Worm (Caenorhabditis elegans) whole organism, midembryonic: ENCODE results near the gene R02D5.6.

Experiments used
- T22C8.4 ChIP-seq: fragments of 200-800 bp; sonication (Bioruptor generic); IDR thresholded peaks from 2 replicates; pipeline ENCODE4 v1.3.6; 2022; ENCODE audit warnings: missing genetic modification characterization, missing compliant biosample characterization
- cog-1 ChIP-seq: sonication (generic microtip); optimal IDR thresholded peaks from 2 replicates; lab custom pipeline; 2016; ENCODE audit warnings: missing genetic modification characterization, missing compliant biosample characterization
- flt-1 ChIP-seq: fragments of 200-800 bp; sonication (Bioruptor generic); IDR thresholded peaks from 2 replicates; pipeline ENCODE4 v1.3.6; 2022; ENCODE audit warnings: missing genetic modification characterization, missing compliant biosample characterization
- klf-2 ChIP-seq: fragments of 200-800 bp; sonication (Bioruptor generic); conservative IDR thresholded peaks from 2 replicates; pipeline ENCODE4 v1.3.6; 2022; ENCODE audit warnings: missing genetic modification reagents, missing genetic modification characterization, missing compliant biosample characterization
- med-1 ChIP-seq: sonication (generic microtip); optimal IDR thresholded peaks from 2 replicates; lab custom pipeline; 2017; ENCODE audit warnings: missing genetic modification characterization, mild to moderate bottlenecking, missing compliant biosample characterization, antibody characterized with exemption, missing genetic modification reagents; ENCODE audit not compliant: insufficient read depth
- ref-1 ChIP-seq: fragments of 200-800 bp; sonication (Bioruptor generic); conservative IDR thresholded peaks from 2 replicates; pipeline ENCODE4 v1.3.6; 2022; ENCODE audit warnings: missing genetic modification reagents, missing genetic modification characterization, missing compliant biosample characterization
- tab-1 ChIP-seq: fragments of 200-800 bp; sonication (Bioruptor generic); IDR thresholded peaks from 2 replicates; pipeline ENCODE4 v1.3.6; 2022; ENCODE audit warnings: missing genetic modification characterization, missing compliant biosample characterization
- ztf-23 ChIP-seq: fragments of 200-800 bp; sonication (Bioruptor generic); IDR thresholded peaks from 2 replicates; pipeline ENCODE4 v1.3.6; 2022; ENCODE audit warnings: missing genetic modification reagents, missing genetic modification characterization, missing compliant biosample characterization
- ztf-29 ChIP-seq: fragments of 200-800 bp; sonication (Bioruptor generic); IDR thresholded peaks from 2 replicates; pipeline ENCODE4 v1.3.6; 2022; ENCODE audit warnings: missing genetic modification reagents, missing genetic modification characterization, missing compliant biosample characterization

Gene R02D5.6

DNA sequence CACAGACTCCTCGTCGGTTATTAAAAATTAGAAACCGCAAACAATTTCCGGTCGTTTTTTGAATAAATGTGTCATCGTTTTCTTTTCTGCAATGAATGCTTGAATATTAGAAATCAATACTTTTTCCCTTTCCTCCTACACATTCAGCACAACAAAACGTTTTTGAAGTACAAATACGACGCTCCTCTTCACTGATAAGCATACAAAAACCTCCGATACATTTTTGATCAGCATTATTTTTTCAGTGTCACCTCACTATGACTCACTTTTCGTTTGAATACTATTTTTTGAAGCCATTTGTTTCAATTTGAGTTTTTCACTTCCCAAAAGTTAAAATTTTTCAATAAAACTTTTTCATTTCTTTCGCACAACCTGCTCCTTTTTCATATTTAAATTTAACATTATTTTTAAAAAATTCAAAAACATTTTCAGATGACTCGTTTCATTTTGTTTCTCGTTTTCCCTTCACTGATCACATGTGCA is 35.1 kb downstream of the R02D5.6 start, which contains the start of gene R02D5.3:
TSS of gene R02D5.3 (plus strand) at position 433 of the 483 bp plus-strand sequence.
- TF ChIP-seq ztf-29 (GFP tag; lab: Robert Waterston, UW) (no peak), T22C8.4 (GFP tag; lab: Robert Waterston, UW) (no peak), flt-1 (GFP tag; lab: Robert Waterston, UW) (no peak), klf-2 (GFP tag; lab: Robert Waterston, UW) (no peak), med-1 (GFP tag; lab: Kevin White, UChicago) (no peak), ref-1 (GFP tag; lab: Robert Waterston, UW) (no peak), tab-1 (GFP tag; lab: Robert Waterston, UW) (no peak)

DNA sequence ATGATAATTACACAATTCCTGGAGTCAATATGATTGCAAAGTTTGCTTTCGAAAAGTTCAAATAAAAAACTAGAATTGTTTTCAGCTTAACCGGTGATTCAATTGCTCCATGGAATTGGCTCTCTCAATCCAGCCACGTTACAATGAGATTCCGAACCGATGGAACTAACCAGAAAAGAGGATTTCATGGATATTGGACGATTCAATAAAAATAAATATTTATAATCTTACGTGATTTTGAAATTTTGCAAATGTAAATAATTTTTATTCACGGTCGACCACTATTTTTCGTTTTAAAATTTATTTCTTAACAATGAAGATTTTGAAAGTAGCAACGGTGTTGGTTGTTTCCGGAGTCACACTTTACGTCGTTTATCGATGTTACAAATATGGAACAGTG is 35.9 kb downstream of the R02D5.6 start, which contains the start of gene R02D5.10:
TSS of gene R02D5.10 (plus strand) at position 301 of the 400 bp plus-strand sequence.
- TF ChIP-seq ztf-23, result no peak
- TF ChIP-seq ztf-29 (GFP tag; lab: Robert Waterston, UW), result no peak
- TF ChIP-seq tab-1 (GFP tag; lab: Robert Waterston, UW), result no peak
- TF ChIP-seq flt-1 (GFP tag; lab: Robert Waterston, UW), result no peak
- no peak for TF ChIP-seq T22C8.4 (GFP tag; lab: Robert Waterston, UW)
- TF ChIP-seq ref-1 (GFP tag; lab: Robert Waterston, UW), result no peak
- no peak for TF ChIP-seq klf-2 (GFP tag; lab: Robert Waterston, UW)
- TF ChIP-seq cog-1 (tag; lab: Kevin White, UChicago), result no peak
- TF ChIP-seq med-1 (GFP tag; lab: Kevin White, UChicago), result no peak

DNA sequence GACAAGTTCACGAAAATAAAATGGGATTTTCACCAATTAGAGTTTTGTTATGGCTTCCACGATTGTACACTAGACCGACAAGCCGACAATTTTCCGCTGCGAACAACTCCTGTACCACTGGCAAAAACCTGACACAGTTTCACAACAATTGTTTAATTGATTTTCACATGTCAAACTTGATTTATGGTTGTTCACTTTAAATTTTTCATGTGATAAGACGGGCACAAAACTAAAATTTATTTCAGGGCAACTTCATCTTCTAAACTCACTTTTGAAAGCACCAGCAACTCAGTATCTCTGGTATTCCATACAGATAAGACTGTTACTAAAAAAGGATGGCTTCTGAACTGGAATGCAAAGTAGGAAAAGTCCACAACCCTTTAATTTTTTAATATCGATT is 36.5 kb downstream of the R02D5.6 start, which contains the start of gene R02D5.7:
TSS of gene R02D5.7 (minus strand) at position 101 of the 400 bp plus-strand sequence.
- no peak for TF ChIP-seq ztf-23
- no peak for TF ChIP-seq klf-2 (GFP tag; lab: Robert Waterston, UW)
- no peak for TF ChIP-seq med-1 (GFP tag; lab: Kevin White, UChicago)
- TF ChIP-seq cog-1 (tag; lab: Kevin White, UChicago), result no peak
- TF ChIP-seq T22C8.4 (GFP tag; lab: Robert Waterston, UW), result no peak
- no peak for TF ChIP-seq ztf-29 (GFP tag; lab: Robert Waterston, UW)
- TF ChIP-seq ref-1 (GFP tag; lab: Robert Waterston, UW), result no peak
- TF ChIP-seq tab-1 (GFP tag; lab: Robert Waterston, UW), result no peak
- no peak for TF ChIP-seq flt-1 (GFP tag; lab: Robert Waterston, UW)

DNA sequence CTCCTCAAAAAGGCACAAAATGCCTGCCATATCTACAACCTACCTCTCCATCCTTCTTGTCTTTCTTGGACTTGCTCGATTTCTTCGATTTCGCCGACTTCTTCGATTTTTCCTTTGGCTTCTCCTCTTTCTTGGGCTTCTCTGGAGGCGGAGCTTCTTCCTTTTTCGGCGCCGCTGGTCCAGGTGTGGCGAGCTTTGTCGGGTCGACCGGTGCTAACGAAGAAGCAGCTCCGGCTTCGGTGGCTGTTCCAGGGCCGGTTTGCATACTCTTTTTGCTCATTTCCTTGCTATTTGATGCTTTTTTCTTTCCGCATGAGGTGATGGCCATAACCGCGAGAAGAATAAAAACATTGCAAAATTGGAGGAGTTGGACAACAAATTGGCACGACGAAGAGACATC is 37.4 kb downstream of the R02D5.6 start:
- TF ChIP-seq flt-1 (GFP tag; lab: Robert Waterston, UW), result no peak
- TF ChIP-seq T22C8.4 (GFP tag; lab: Robert Waterston, UW), result no peak
- TF ChIP-seq ztf-29 (GFP tag; lab: Robert Waterston, UW), result no peak
- no peak for TF ChIP-seq klf-2 (GFP tag; lab: Robert Waterston, UW)
- no peak for TF ChIP-seq med-1 (GFP tag; lab: Kevin White, UChicago)
- TF ChIP-seq ztf-23, result no peak
- no peak for TF ChIP-seq tab-1 (GFP tag; lab: Robert Waterston, UW)
- no peak for TF ChIP-seq cog-1 (tag; lab: Kevin White, UChicago)
- TF ChIP-seq ref-1 (GFP tag; lab: Robert Waterston, UW), result no peak

DNA sequence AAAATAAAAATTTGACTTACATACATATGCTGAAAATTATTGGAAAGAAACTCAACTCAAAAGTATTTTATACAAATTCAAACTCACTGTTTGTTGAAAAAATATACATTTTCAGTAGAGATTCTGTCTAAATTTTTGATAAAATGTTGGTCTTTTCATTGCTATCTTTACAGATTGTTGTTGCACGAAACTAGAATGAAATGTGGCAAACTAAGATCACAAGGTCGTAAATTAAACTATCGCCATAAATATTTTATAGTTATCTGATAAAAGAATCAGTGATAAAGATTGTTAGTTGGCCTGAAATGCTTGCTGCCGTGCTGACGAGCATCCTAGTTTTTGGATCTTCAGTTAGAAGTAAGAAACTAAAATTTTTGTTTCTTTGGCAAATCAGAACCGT is 38.9 kb downstream of the R02D5.6 start, which contains the start of gene clec-55:
TSS of gene clec-55 (plus strand) at position 301 of the 400 bp plus-strand sequence.
- TF ChIP-seq T22C8.4 (GFP tag; lab: Robert Waterston, UW), result no peak
- TF ChIP-seq ref-1 (GFP tag; lab: Robert Waterston, UW), result no peak
- no peak for TF ChIP-seq flt-1 (GFP tag; lab: Robert Waterston, UW)
- TF ChIP-seq med-1 (GFP tag; lab: Kevin White, UChicago), result no peak
- no peak for TF ChIP-seq ztf-29 (GFP tag; lab: Robert Waterston, UW)

DNA sequence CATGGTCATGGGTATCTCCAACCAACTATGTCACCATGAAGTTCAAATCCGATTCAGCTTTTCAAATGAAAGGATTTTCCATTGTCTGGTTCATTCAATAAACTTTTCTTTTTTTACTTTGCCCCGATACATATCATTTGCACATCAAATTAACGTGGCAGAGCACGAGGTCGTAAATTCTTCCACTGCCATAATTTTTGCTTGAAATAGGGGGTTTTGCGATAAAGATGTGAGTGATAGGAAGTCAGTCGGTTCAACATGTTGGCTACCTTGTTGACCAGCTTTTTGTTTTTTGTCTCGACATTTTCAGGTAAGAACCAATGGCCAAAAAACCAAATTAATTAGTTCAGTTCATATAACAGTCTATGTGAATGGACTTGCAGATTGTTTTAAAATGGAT is 41.2 kb downstream of the R02D5.6 start, which contains the start of gene clec-54:
TSS of gene clec-54 (plus strand) at position 224 of the 400 bp plus-strand sequence.
- TF ChIP-seq ref-1 (GFP tag; lab: Robert Waterston, UW) (no peak), med-1 (GFP tag; lab: Kevin White, UChicago) (no peak), tab-1 (GFP tag; lab: Robert Waterston, UW) (no peak), ztf-29 (GFP tag; lab: Robert Waterston, UW) (no peak), klf-2 (GFP tag; lab: Robert Waterston, UW) (no peak), cog-1 (tag; lab: Kevin White, UChicago) (no peak), ztf-23 (no peak), flt-1 (GFP tag; lab: Robert Waterston, UW) (no peak), T22C8.4 (GFP tag; lab: Robert Waterston, UW) (no peak)

DNA sequence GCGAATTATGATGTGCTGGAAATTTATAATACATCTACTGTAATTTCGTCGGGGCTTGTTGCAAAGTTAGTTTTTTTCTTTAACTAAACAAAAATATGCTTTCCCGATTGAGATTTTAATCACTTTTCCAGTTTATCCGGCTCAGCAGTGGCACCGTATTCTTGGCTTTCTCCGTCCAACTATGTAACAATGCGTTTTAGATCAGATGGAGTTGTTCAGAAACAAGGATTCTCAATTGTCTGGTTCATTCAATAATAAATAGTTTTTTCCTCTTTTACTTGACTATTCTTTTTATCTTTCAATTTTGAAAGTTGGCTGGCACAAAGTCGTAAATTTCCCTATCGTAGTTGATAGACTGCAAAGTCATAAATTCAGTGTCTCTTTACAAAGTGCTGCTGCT is 43.8 kb downstream of the R02D5.6 start, which contains the start of gene clec-56:
TSS of gene clec-56 (plus strand) at position 301 of the 400 bp plus-strand sequence.
- TF ChIP-seq tab-1 (GFP tag; lab: Robert Waterston, UW) (no peak), klf-2 (GFP tag; lab: Robert Waterston, UW) (no peak), T22C8.4 (GFP tag; lab: Robert Waterston, UW) (no peak), ztf-23 (no peak), cog-1 (tag; lab: Kevin White, UChicago) (no peak), flt-1 (GFP tag; lab: Robert Waterston, UW) (no peak)

DNA sequence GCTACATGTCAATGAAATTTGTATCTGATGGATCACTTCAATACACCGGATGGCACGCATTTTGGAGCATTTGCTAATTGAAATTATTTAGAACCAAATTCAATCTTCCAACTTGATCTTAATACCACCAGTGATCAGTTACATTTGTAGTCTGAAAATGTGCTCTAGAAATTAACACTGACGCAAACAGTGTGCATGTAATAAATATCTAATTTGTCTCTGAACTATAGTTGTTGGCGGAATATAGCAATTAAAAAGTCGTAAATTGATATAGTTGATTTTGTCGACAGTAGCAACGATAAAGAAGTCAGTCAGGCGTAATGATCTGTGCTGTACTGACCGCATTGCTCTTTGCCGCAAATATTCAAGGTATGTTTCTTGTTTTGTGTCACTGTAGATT is 45.7 kb downstream of the R02D5.6 start, which contains the start of gene clec-227:
TSS of gene clec-227 (plus strand) at position 301 of the 400 bp plus-strand sequence.
- TF ChIP-seq cog-1 (tag; lab: Kevin White, UChicago) (no peak), ztf-29 (GFP tag; lab: Robert Waterston, UW) (no peak), med-1 (GFP tag; lab: Kevin White, UChicago) (no peak), klf-2 (GFP tag; lab: Robert Waterston, UW) (no peak), flt-1 (GFP tag; lab: Robert Waterston, UW) (no peak), ztf-23 (no peak), T22C8.4 (GFP tag; lab: Robert Waterston, UW) (no peak), tab-1 (GFP tag; lab: Robert Waterston, UW) (no peak), ref-1 (GFP tag; lab: Robert Waterston, UW) (no peak)

DNA sequence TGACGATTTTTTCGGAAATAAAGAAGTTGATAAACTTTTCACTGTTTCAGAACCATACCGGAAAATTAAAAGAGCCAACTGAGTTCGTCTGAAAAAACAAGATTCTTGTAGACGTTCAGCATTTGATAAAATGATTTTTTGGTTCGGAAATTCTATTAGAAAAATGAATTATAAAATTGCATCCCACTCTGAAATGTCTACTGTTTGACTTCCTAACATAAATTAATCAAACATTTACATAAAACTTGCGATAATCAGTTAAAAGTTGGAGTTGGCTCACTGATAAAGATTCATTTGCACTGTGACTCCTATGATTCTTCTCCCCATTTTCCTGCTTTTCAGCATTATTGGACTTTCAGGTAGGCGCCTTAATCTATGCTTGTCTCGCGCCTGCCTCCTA is 49.0 kb downstream of the R02D5.6 start, which contains the start of gene clec-57:
TSS of gene clec-57 (plus strand) at position 301 of the 400 bp plus-strand sequence.
- TF ChIP-seq med-1 (GFP tag; lab: Kevin White, UChicago) (no peak), T22C8.4 (GFP tag; lab: Robert Waterston, UW) (no peak), cog-1 (tag; lab: Kevin White, UChicago) (no peak), klf-2 (GFP tag; lab: Robert Waterston, UW) (no peak), ref-1 (GFP tag; lab: Robert Waterston, UW) (no peak), ztf-29 (GFP tag; lab: Robert Waterston, UW) (no peak), flt-1 (GFP tag; lab: Robert Waterston, UW) (no peak), ztf-23 (no peak), tab-1 (GFP tag; lab: Robert Waterston, UW) (no peak)
